Worm (Caenorhabditis elegans) whole organism, early embryonic: ENCODE measurements around the gene C14B1.3.

Experiments used
- B0310.2 ChIP-seq: sonication (generic microtip); optimal IDR thresholded peaks from 2 replicates; lab custom pipeline; 2016; ENCODE audit warnings: mild to moderate bottlenecking, missing genetic modification characterization, missing compliant biosample characterization
- aly-1 ChIP-seq: sonication (generic microtip); optimal IDR thresholded peaks from 2 replicates; lab custom pipeline; 2016; ENCODE audit warnings: missing genetic modification characterization, missing compliant biosample characterization
- ama-1 ChIP-seq: fragments of 150-350 bp; optimal IDR thresholded peaks from 2 replicates; lab custom pipeline; 2014
- ceh-13 ChIP-seq: fragments of 200-800 bp; sonication (Bioruptor generic); optimal IDR thresholded peaks from 2 replicates; lab custom pipeline; 2018; ENCODE audit warnings: mild to moderate bottlenecking, missing genetic modification characterization, missing compliant biosample characterization
- ets-7 ChIP-seq: sonication (generic microtip); optimal IDR thresholded peaks from 2 replicates; lab custom pipeline; 2016; ENCODE audit warnings: missing genotype, missing genetic modification characterization, missing compliant biosample characterization
- flt-1 ChIP-seq: fragments of 200-800 bp; sonication (Bioruptor generic); IDR thresholded peaks from 2 replicates; pipeline ENCODE4 v1.3.6; 2022; ENCODE audit warnings: missing genetic modification characterization, missing compliant biosample characterization
- hmg-4 ChIP-seq: fragments of 200-800 bp; sonication (Bioruptor generic); optimal IDR thresholded peaks from 2 replicates; lab custom pipeline; 2018; ENCODE audit warnings: mild to moderate bottlenecking, missing genetic modification characterization, missing compliant biosample characterization
- hnd-1 ChIP-seq: sonication (generic microtip); optimal IDR thresholded peaks from 2 replicates; lab custom pipeline; 2016; ENCODE audit warnings: missing genetic modification characterization, missing compliant biosample characterization
- sea-1 ChIP-seq: fragments of 200-800 bp; sonication (Bioruptor generic); conservative IDR thresholded peaks from 2 replicates; pipeline ENCODE4 v1.3.6; 2022; ENCODE audit warnings: missing genetic modification characterization, missing compliant biosample characterization
- tbx-37 ChIP-seq: fragments of 200-800 bp; sonication (Bioruptor generic); conservative IDR thresholded peaks from 2 replicates; pipeline ENCODE4 v1.3.6; 2022; ENCODE audit warnings: missing genetic modification reagents, missing genetic modification characterization, missing compliant biosample characterization
- tra-4 ChIP-seq: sonication (generic microtip); optimal IDR thresholded peaks from 2 replicates; lab custom pipeline; 2017; ENCODE audit warnings: missing genetic modification characterization, missing compliant biosample characterization

DNA sequence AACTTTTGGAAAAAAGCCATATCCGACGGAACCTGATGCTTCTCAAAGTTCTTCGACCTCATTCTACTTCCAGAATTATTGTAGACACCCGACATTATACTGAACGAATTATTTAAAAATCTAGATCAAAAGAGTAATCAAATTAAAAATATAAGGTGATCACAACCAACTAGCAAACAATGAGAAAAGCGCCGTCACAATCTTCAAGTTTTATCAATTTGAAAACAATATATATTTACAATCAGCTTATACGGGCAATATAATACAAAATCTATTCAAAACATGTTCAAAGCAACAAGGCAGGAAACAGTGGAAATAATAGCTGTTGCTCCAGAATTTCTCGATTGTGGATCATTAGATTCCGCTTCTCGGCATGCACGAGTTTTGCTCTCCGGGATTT is 21.5 kb downstream of the C14B1.3 start, which contains the start of gene C14B1.12:
- TF ChIP-seq B0310.2 (tag; lab: Kevin White, UChicago) (no peak), ama-1 (no peak), tra-4 (tag; lab: Kevin White, UChicago) (no peak), sea-1 (GFP tag; lab: Robert Waterston, UW) (no peak), tbx-37 (GFP tag; lab: Robert Waterston, UW) (no peak), flt-1 (GFP tag; lab: Robert Waterston, UW) (no peak), ets-7 (tag; lab: Kevin White, UChicago) (no peak), aly-1 (tag; lab: Kevin White, UChicago) (no peak), ceh-13 (GFP tag; lab: Kevin White, UChicago) (no peak), hnd-1 (tag; lab: Kevin White, UChicago) (no peak), hmg-4 (GFP tag; lab: Kevin White, UChicago) (no peak)
